Fruit fly (Drosophila melanogaster): ENCODE data around the gene Mettl14.

Mettl14 gene

dm6 chr2L:8342395-8342794, 34.2 kb downstream of the Mettl14 start, which contains the start of gene CG14273:
Gene CG14273 (plus strand): TSS chr2L:8342695.
- TF ChIP-seq sens (GFP tag), result peak; percentile 11
- TF ChIP-seq CG2129 (GFP tag; IDR thresholded peaks at IDR 0.05; ENCODE audit: partially characterized antibody), result no peak

- TF ChIP-seq unpg (GFP tag; optimal IDR thresholded peaks at IDR 0.05), result no peak
- TF ChIP-seq CG5180 (GFP tag; optimal IDR thresholded peaks at IDR 0.05), result peak; percentile 74
- TF ChIP-seq CG15011 (GFP tag; optimal IDR thresholded peaks at IDR 0.05), result no peak
- no peak for TF ChIP-seq sob (GFP tag; IDR thresholded peaks at IDR 0.05)
- 0 out of 4 replicates have a peak, but pooled peaks have one; percentile 37 for TF ChIP-seq chinmo (GFP tag; IDR thresholded peaks at IDR 0.05; ENCODE audit: partially characterized antibody)
- peak; percentile 18 for TF ChIP-seq B-H2 (GFP tag; optimal IDR thresholded peaks at IDR 0.05)
- peak; percentile 2 for TF ChIP-seq BtbVII (GFP tag; optimal IDR thresholded peaks at IDR 0.05)
- TF ChIP-seq CG12942 (GFP tag; optimal IDR thresholded peaks at IDR 0.05), result no peak
- TF ChIP-seq ERR (GFP tag; optimal IDR thresholded peaks at IDR 0.05), result no peak
- TF ChIP-seq Hey (tag; optimal IDR thresholded peaks at IDR 0.05), result peak; percentile 14
- TF ChIP-seq CG34376 (GFP tag; optimal IDR thresholded peaks at IDR 0.05), result peak; percentile 78
- TF ChIP-seq NK7.1 (GFP tag; optimal IDR thresholded peaks at IDR 0.05), result no peak
- peak in 1 of 2 experiments; percentile 68 for TF ChIP-seq Hr78 (GFP tag; optimal IDR thresholded peaks at IDR 0.05)
- TF ChIP-seq CG9817 (tag; optimal IDR thresholded peaks at IDR 0.05), result no peak
- peak; percentile 83 for TF ChIP-seq grn (GFP tag; optimal IDR thresholded peaks at IDR 0.05)
- no peak for TF ChIP-seq CG3281 (GFP tag; optimal IDR thresholded peaks at IDR 0.05)
- peak; percentile 39 for TF ChIP-seq lab (GFP tag; optimal IDR thresholded peaks at IDR 0.05)
- TF ChIP-seq HmgZ (tag; optimal IDR thresholded peaks at IDR 0.05), result peak; percentile 27
- TF ChIP-seq exex (tag; optimal IDR thresholded peaks at IDR 0.05), result peak; percentile 96
- peak; percentile 51 for TF ChIP-seq sug (tag; optimal IDR thresholded peaks at IDR 0.05)
- peak; percentile 16 for TF ChIP-seq Deaf1 (tag; optimal IDR thresholded peaks at IDR 0.05)
- TF ChIP-seq D19B (GFP tag; optimal IDR thresholded peaks at IDR 0.05), result peak; percentile 48
- TF ChIP-seq Dll (GFP tag; IDR thresholded peaks at IDR 0.05; ENCODE audit: partially characterized antibody), result no peak
- TF ChIP-seq Xbp1 (GFP tag; optimal IDR thresholded peaks at IDR 0.05), result no peak
- TF ChIP-seq CG4820 (GFP tag; optimal IDR thresholded peaks at IDR 0.05), result no peak
- TF ChIP-seq cato (GFP tag; optimal IDR thresholded peaks at IDR 0.05; ENCODE audit: borderline replicate concordance), result no peak
- TF ChIP-seq sisA (GFP tag; IDR thresholded peaks at IDR 0.05), result no peak
- no peak for TF ChIP-seq bowl (GFP tag; IDR thresholded peaks at IDR 0.05)
These were observed 36.3 kb downstream of the Mettl14 start for dm6 chr2L:8344536-8344935.

dm6 chr2L:8346260-8346659, 38.0 kb downstream of the Mettl14 start, which contains the start of gene CG7778:
Gene CG7778 (plus strand): TSS chr2L:8346620.
- TF ChIP-seq CG11456 (GFP tag; IDR thresholded peaks at IDR 0.05) (no peak), CG5953 (GFP tag; IDR thresholded peaks at IDR 0.05) (no peak), CG7271 (tag; optimal IDR thresholded peaks at IDR 0.05) (no peak), nau (GFP tag; optimal IDR thresholded peaks at IDR 0.05) (no peak), wor (GFP tag; IDR thresholded peaks at IDR 0.05) (no peak), Asciz (GFP tag; optimal IDR thresholded peaks at IDR 0.05) (no peak), hb (GFP tag; IDR thresholded peaks at IDR 0.05; ENCODE audit: partially characterized antibody) (no peak), Optix (GFP tag; IDR thresholded peaks at IDR 0.05) (no peak), dmrt11E (tag; optimal IDR thresholded peaks at IDR 0.05) (no peak), CG4854 (GFP tag; optimal IDR thresholded peaks at IDR 0.05) (no peak), jumu (GFP tag; optimal IDR thresholded peaks at IDR 0.05) (no peak), CG1832 (GFP tag; optimal IDR thresholded peaks at IDR 0.05) (peak; percentile 65), CG6854 (GFP tag; optimal IDR thresholded peaks at IDR 0.05) (no peak), eyg (GFP tag; optimal IDR thresholded peaks at IDR 0.05) (no peak), tx (GFP tag; optimal IDR thresholded peaks at IDR 0.05) (no peak), fd3F (GFP tag; optimal IDR thresholded peaks at IDR 0.05) (no peak), CG9932 (GFP tag; IDR thresholded peaks at IDR 0.05) (no peak), toy (GFP tag; IDR thresholded peaks at IDR 0.05) (no peak), Sry-β (GFP tag; optimal IDR thresholded peaks at IDR 0.05) (no peak), HmgZ (tag; optimal IDR thresholded peaks at IDR 0.05) (no peak), Med (GFP tag) (peak; percentile 58)
